Worm (Caenorhabditis elegans) whole organism, L3 larva: ENCODE measurements around the gene T22F3.7.

Experiments
- aly-2 ChIP-seq: fragments of 150-350 bp; optimal IDR thresholded peaks from 2 replicates; lab custom pipeline; 2014; ENCODE audit warnings: missing biosample characterization, missing genetic modification characterization
- egl-27 ChIP-seq: sonication (generic microtip); optimal IDR thresholded peaks from 4 replicates; lab custom pipeline; 2017; ENCODE audit warnings: missing biosample characterization, missing genetic modification reagents, missing genetic modification characterization
- hmg-11 ChIP-seq: sonication (generic microtip); optimal IDR thresholded peaks from 2 replicates; lab custom pipeline; 2016; ENCODE audit warnings: missing genetic modification characterization, missing compliant biosample characterization
- mdl-1 ChIP-seq: fragments of 150-350 bp; optimal IDR thresholded peaks from 2 replicates; lab custom pipeline; 2014; ENCODE audit warnings: missing biosample characterization, missing genetic modification characterization
- nhr-12 ChIP-seq: fragments of 150-350 bp; optimal IDR thresholded peaks from 2 replicates; lab custom pipeline; 2014; ENCODE audit warnings: missing biosample characterization, missing genetic modification characterization
- nhr-23 ChIP-seq: fragments of 150-350 bp; optimal IDR thresholded peaks from 2 replicates; lab custom pipeline; 2014; ENCODE audit warnings: missing biosample characterization, missing genetic modification reagents, missing genetic modification characterization
- pqm-1 ChIP-seq: fragments of 150-350 bp; optimal IDR thresholded peaks from 2 replicates; lab custom pipeline; 2017; ENCODE audit warnings: missing biosample characterization, missing genetic modification characterization, inconsistent platforms
- zag-1 ChIP-seq: fragments of 150-350 bp; optimal IDR thresholded peaks from 2 replicates; lab custom pipeline; 2014; ENCODE audit warnings: missing biosample characterization, missing genetic modification characterization

DNA sequence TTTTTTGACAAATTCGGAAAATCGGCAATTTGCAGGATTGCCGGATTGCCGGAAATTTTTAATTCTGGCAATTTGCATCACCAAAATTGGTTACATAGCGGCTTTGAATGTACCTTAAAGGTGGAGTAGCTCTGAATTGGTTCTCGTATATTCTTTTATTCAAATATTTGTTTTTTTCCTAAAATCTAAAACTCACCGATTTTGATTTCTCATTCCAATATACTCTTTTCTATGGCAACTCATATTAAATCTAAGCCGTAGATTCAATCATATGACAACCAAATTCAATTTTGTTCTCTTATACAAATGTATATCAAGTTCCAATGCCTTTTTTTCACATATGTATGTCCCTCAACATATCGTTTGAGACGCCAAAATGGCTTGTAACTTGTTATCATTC lies 50.9 kb downstream of the T22F3.7 start, which contains the start of gene sri-21:
- TF ChIP-seq hmg-11 (no peak), zag-1 (tag; lab: Kevin White, UChicago) (no peak), nhr-12 (no peak), mdl-1 (no peak), nhr-23 (tag; lab: Kevin White, UChicago) (no peak), pqm-1 (tag; lab: Kevin White, UChicago) (no peak), aly-2 (no peak), egl-27 (tag; lab: Kevin White, UChicago) (no peak)
